Fruit fly (Drosophila melanogaster) whole organism, embryonic: ENCODE results near the gene CG7402.
A peak's percentile ranks its signal among the peaks of the same experiment; 100 is the strongest.

Source experiments
- Ada2b ChIP-seq: fragments of 200-800 bp; sonication (Bioruptor generic); IDR thresholded peaks from 2 replicates; pipeline ENCODE4 v1.3.6; 2022; ENCODE audit warnings: missing biosample characterization, missing genetic modification characterization
- B-H2 ChIP-seq: fragments of 200-800 bp; sonication (Bioruptor generic); optimal IDR thresholded peaks from 2 replicates; lab custom pipeline; 2018; ENCODE audit warnings: missing biosample characterization, mild to moderate bottlenecking, missing genetic modification characterization
- Bdp1 ChIP-seq: fragments of 200-800 bp; sonication (Bioruptor generic); optimal IDR thresholded peaks from 3 replicates; lab custom pipeline; 2016; ENCODE audit warnings: missing biosample characterization, missing genetic modification characterization
- CG11695 ChIP-seq: fragments of 200-800 bp; sonication (Bioruptor generic); IDR thresholded peaks from 3 replicates; pipeline ENCODE4 v1.3.6; 2022; ENCODE audit warnings: missing biosample characterization, missing genetic modification characterization
- CG14014 ChIP-seq: fragments of 200-800 bp; sonication (Bioruptor generic); IDR thresholded peaks from 2 replicates; pipeline ENCODE4 v1.3.6; 2022; ENCODE audit warnings: missing biosample characterization, missing genetic modification characterization
- CG14667 ChIP-seq: fragments of 200-800 bp; sonication (Bioruptor generic); IDR thresholded peaks from 2 replicates; pipeline ENCODE4 v1.3.6; 2022; ENCODE audit warnings: missing biosample characterization, missing genetic modification characterization
- CG17328 ChIP-seq: fragments of 200-800 bp; sonication (Bioruptor generic); IDR thresholded peaks from 2 replicates; pipeline ENCODE4 v1.3.6; 2022; ENCODE audit warnings: missing biosample characterization, missing genetic modification characterization
- CG17912 ChIP-seq: fragments of 200-800 bp; sonication (Bioruptor generic); optimal IDR thresholded peaks from 2 replicates; lab custom pipeline; 2018; ENCODE audit warnings: missing biosample characterization, mild to moderate bottlenecking, missing genetic modification characterization
- CG18011 ChIP-seq: fragments of 200-800 bp; sonication (Bioruptor generic); optimal IDR thresholded peaks from 2 replicates; lab custom pipeline; 2017; ENCODE audit warnings: missing biosample characterization, missing genetic modification characterization, mild to moderate bottlenecking, moderate library complexity, missing genotype
- CG2129 ChIP-seq: fragments of 200-800 bp; sonication (Bioruptor generic); IDR thresholded peaks from 2 replicates; pipeline ENCODE4 v1.3.6; 2022; ENCODE audit warnings: missing biosample characterization, missing genetic modification characterization; ENCODE audit not compliant: partially characterized antibody
- CG2889 ChIP-seq: fragments of 200-800 bp; sonication (Bioruptor generic); IDR thresholded peaks from 3 replicates; pipeline ENCODE4 v1.3.6; 2022; ENCODE audit warnings: missing biosample characterization, missing genetic modification characterization
- CG30020 ChIP-seq: fragments of 200-800 bp; optimal IDR thresholded peaks from 2 replicates; lab custom pipeline; 2019; ENCODE audit warnings: missing biosample characterization, mild to moderate bottlenecking, missing genetic modification characterization, moderate library complexity
- CG31441 ChIP-seq: fragments of 200-800 bp; sonication (Bioruptor generic); IDR thresholded peaks from 2 replicates; pipeline ENCODE4 v1.3.6; 2022; ENCODE audit warnings: missing biosample characterization, missing genetic modification characterization
- CG3163 ChIP-seq: fragments of 200-800 bp; sonication (Bioruptor generic); optimal IDR thresholded peaks from 3 replicates; lab custom pipeline; 2016; ENCODE audit warnings: missing biosample characterization, missing genetic modification characterization
- CG3995 ChIP-seq: fragments of 200-800 bp; sonication (Bioruptor generic); optimal IDR thresholded peaks from 3 replicates; lab custom pipeline; 2016; ENCODE audit warnings: missing biosample characterization, missing genetic modification characterization
- CG4424 ChIP-seq: fragments of 200-800 bp; sonication (Bioruptor generic); optimal IDR thresholded peaks from 3 replicates; lab custom pipeline; 2016; ENCODE audit warnings: missing biosample characterization, missing genetic modification characterization
- CG4617 ChIP-seq: fragments of 200-800 bp; sonication (Bioruptor generic); optimal IDR thresholded peaks from 3 replicates; lab custom pipeline; 2016; ENCODE audit warnings: missing biosample characterization, missing genetic modification characterization, borderline replicate concordance
- CG4730 ChIP-seq: fragments of 200-800 bp; sonication (Bioruptor generic); IDR thresholded peaks from 2 replicates; pipeline ENCODE4 v1.3.6; 2022; ENCODE audit warnings: missing biosample characterization, missing genetic modification characterization
- CG7357 ChIP-seq: fragments of 200-800 bp; sonication (Bioruptor generic); IDR thresholded peaks from 3 replicates; pipeline ENCODE4 v1.3.6; 2022; ENCODE audit warnings: missing biosample characterization, missing genetic modification characterization
- CG8290 ChIP-seq, 3 experiments: fragments of 200-800 bp; sonication (Bioruptor generic); optimal IDR thresholded peaks; 2 replicates each; lab custom pipeline; 2016 to 2019; ENCODE audit warnings: missing biosample characterization in 3 of 3, missing genetic modification characterization in 3 of 3, mild to moderate bottlenecking in 2 of 3, moderate library complexity in 1 of 3
- CG9797 ChIP-seq: fragments of 200-800 bp; sonication (Bioruptor generic); optimal IDR thresholded peaks from 3 replicates; lab custom pipeline; 2018; ENCODE audit warnings: missing biosample characterization, mild to moderate bottlenecking, missing genetic modification characterization
- Deaf1 ChIP-seq: fragments of 200-800 bp; optimal IDR thresholded peaks from 3 replicates; lab custom pipeline; 2019; ENCODE audit warnings: missing biosample characterization, mild to moderate bottlenecking, missing genetic modification characterization, moderate library complexity
- Dip2 ChIP-seq: fragments of 200-800 bp; sonication (Bioruptor generic); IDR thresholded peaks from 2 replicates; pipeline ENCODE4 v1.3.6; 2022; ENCODE audit warnings: missing biosample characterization, missing genetic modification characterization
- Dref ChIP-seq: fragments of 200-800 bp; sonication (Bioruptor generic); IDR thresholded peaks from 2 replicates; pipeline ENCODE4 v1.3.6; 2022; ENCODE audit warnings: missing biosample characterization, missing genetic modification characterization
- Fer1 ChIP-seq: fragments of 200-800 bp; sonication (Bioruptor generic); optimal IDR thresholded peaks from 2 replicates; lab custom pipeline; 2017; ENCODE audit warnings: missing biosample characterization, mild to moderate bottlenecking, missing genetic modification characterization
- Gsc ChIP-seq: fragments of 200-800 bp; sonication (Bioruptor generic); IDR thresholded peaks from 2 replicates; pipeline ENCODE4 v1.3.6; 2022; ENCODE audit warnings: missing biosample characterization, missing genetic modification characterization
- Gug ChIP-seq: fragments of 200-800 bp; sonication (Bioruptor generic); IDR thresholded peaks from 4 replicates; pipeline ENCODE4 v1.3.6; 2022; ENCODE audit warnings: missing biosample characterization, missing genetic modification characterization
- Hmx ChIP-seq: fragments of 200-800 bp; sonication (Bioruptor generic); optimal IDR thresholded peaks from 2 replicates; lab custom pipeline; 2016; ENCODE audit warnings: missing biosample characterization, missing genetic modification characterization
- MESR4 ChIP-seq: fragments of 200-800 bp; sonication (Bioruptor generic); optimal IDR thresholded peaks from 2 replicates; lab custom pipeline; 2018; ENCODE audit warnings: missing biosample characterization, mild to moderate bottlenecking, missing genetic modification characterization, moderate library complexity
- Nf-YA ChIP-seq: fragments of 200-800 bp; sonication (Bioruptor generic); IDR thresholded peaks from 2 replicates; pipeline ENCODE4 v1.3.6; 2022; ENCODE audit warnings: missing biosample characterization, missing genetic modification characterization
- abd-A ChIP-seq: fragments of 200-800 bp; sonication (Bioruptor generic); optimal IDR thresholded peaks from 3 replicates; lab custom pipeline; 2019; ENCODE audit warnings: missing biosample characterization, mild to moderate bottlenecking, missing genetic modification characterization, moderate library complexity
- bigmax ChIP-seq: fragments of 200-800 bp; sonication (Bioruptor generic); optimal IDR thresholded peaks from 2 replicates; lab custom pipeline; 2018; ENCODE audit warnings: missing biosample characterization, mild to moderate bottlenecking, missing genetic modification characterization
- da ChIP-seq: fragments of 200-800 bp; sonication (Bioruptor generic); optimal IDR thresholded peaks from 2 replicates; lab custom pipeline; 2016; ENCODE audit warnings: missing biosample characterization, missing genetic modification characterization
- dysf ChIP-seq: fragments of 200-800 bp; sonication (Bioruptor generic); IDR thresholded peaks from 3 replicates; pipeline ENCODE4 v1.3.6; 2022; ENCODE audit warnings: missing biosample characterization, missing genetic modification characterization
- esg ChIP-seq: fragments of 200-800 bp; sonication (Bioruptor generic); conservative IDR thresholded peaks from 2 replicates; pipeline ENCODE4 v1.3.6; 2022; ENCODE audit warnings: missing biosample characterization, missing genetic modification characterization
- grau ChIP-seq: fragments of 200-800 bp; optimal IDR thresholded peaks from 3 replicates; lab custom pipeline; 2019; ENCODE audit warnings: missing biosample characterization, mild to moderate bottlenecking, missing genetic modification characterization, moderate library complexity
- ind ChIP-seq: fragments of 200-800 bp; sonication (Bioruptor generic); optimal IDR thresholded peaks from 3 replicates; lab custom pipeline; 2016; ENCODE audit warnings: missing biosample characterization, missing genetic modification characterization
- kni ChIP-seq: fragments of 200-800 bp; sonication (Bioruptor generic); optimal IDR thresholded peaks from 3 replicates; lab custom pipeline; 2017; ENCODE audit warnings: mild to moderate bottlenecking, missing biosample characterization, missing genetic modification reagents, missing genetic modification characterization
- lov ChIP-seq, 2 experiments: fragments of 200-800 bp in 1 of 2; fragments of >200 bp in 1 of 2; sonication (Bioruptor generic) in 1 of 2; IDR thresholded peaks in 1 of 2; optimal IDR thresholded peaks in 1 of 2; 2 replicates in 1 of 2; 3 replicates in 1 of 2; pipeline versions ENCODE4 v1.3.6 to Lab custom; 2017 to 2022; ENCODE audit warnings: missing biosample characterization in 1 of 2, missing genetic modification characterization in 1 of 2
- mam ChIP-seq: fragments of 200-800 bp; sonication (Bioruptor generic); optimal IDR thresholded peaks from 3 replicates; lab custom pipeline; 2016; ENCODE audit warnings: missing biosample characterization, missing genetic modification characterization
- nerfin-1 ChIP-seq: fragments of 200-800 bp; sonication (Bioruptor generic); optimal IDR thresholded peaks from 3 replicates; lab custom pipeline; 2019; ENCODE audit warnings: missing biosample characterization, mild to moderate bottlenecking, missing genetic modification characterization, moderate library complexity
- oc ChIP-seq: fragments of 200-800 bp; sonication (Bioruptor generic); optimal IDR thresholded peaks from 2 replicates; lab custom pipeline; 2018; ENCODE audit warnings: missing biosample characterization, mild to moderate bottlenecking, missing genetic modification characterization, moderate library complexity
- rib ChIP-seq: fragments of 200-800 bp; sonication (Bioruptor generic); IDR thresholded peaks from 2 replicates; pipeline ENCODE4 v1.3.6; 2022; ENCODE audit warnings: missing biosample characterization, missing genetic modification characterization
- sd ChIP-seq: fragments of 200-800 bp; sonication (Bioruptor generic); optimal IDR thresholded peaks from 3 replicates; lab custom pipeline; 2018; ENCODE audit warnings: missing biosample characterization, mild to moderate bottlenecking, missing genetic modification characterization, moderate library complexity
- stwl ChIP-seq: fragments of 200-800 bp; sonication (Bioruptor generic); optimal IDR thresholded peaks from 3 replicates; lab custom pipeline; 2018; ENCODE audit warnings: missing biosample characterization, mild to moderate bottlenecking, missing genetic modification characterization, moderate library complexity
- sug ChIP-seq: fragments of 200-800 bp; optimal IDR thresholded peaks from 2 replicates; lab custom pipeline; 2019; ENCODE audit warnings: missing biosample characterization, mild to moderate bottlenecking, missing genetic modification characterization, moderate library complexity
- unpg ChIP-seq: fragments of 200-800 bp; sonication (Bioruptor generic); optimal IDR thresholded peaks from 3 replicates; lab custom pipeline; 2018; ENCODE audit warnings: missing biosample characterization, mild to moderate bottlenecking, missing genetic modification characterization, moderate library complexity
- zen2 ChIP-seq: fragments of 200-800 bp; sonication (Bioruptor generic); IDR thresholded peaks from 3 replicates; pipeline ENCODE4 v1.3.6; 2022; ENCODE audit warnings: missing biosample characterization, missing genetic modification characterization; ENCODE audit not compliant: partially characterized antibody

Gene CG7402

dm6 chr3L:17887393-17887792 is at the start of gene CG7402:
CG7402 (plus strand) TSS chr3L:17887705.
- TF ChIP-seq Gug (GFP tag; lab: Robert Waterston, UW) (no peak), CG7357 (GFP tag; lab: Robert Waterston, UW) (0 out of 3 replicates have a peak, but pooled peaks have one; percentile 15), CG18011 (peak; percentile 89)

DNA sequence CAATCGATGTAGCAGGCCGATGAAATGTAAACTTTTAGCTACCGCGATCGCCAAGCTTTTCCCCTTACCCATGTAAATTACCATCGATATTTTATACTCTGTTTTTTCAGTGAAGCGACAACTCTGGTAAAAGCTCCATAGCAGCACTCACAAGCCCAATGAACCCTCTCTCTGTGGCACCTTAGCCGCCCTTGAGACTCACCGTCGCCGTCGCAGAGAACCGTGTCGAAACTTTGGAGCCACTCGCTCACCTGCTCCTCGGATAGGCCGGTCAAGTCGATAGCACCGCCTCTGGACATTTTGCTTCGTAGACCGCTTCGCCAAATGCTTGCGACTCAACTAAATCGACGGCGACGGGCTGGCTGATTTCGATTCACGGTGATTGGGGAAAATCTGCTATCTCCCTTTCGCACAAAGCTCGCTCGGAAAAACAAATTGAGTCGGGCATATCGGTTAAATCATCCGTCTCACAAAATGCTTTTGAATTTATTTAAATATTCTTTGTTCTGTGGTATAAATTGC is 46.4 kb upstream of the CG7402 start, which contains the start of gene CG5577:
Gene CG5577 (minus strand): TSS at position 343 of the 522 bp plus-strand sequence.
- no peak for TF ChIP-seq esg (GFP tag; lab: Robert Waterston, UW)
- peak; percentile 65 for TF ChIP-seq zen2 (GFP tag; lab: Robert Waterston, UW)
- no peak for TF ChIP-seq grau (tag; lab: Kevin White, UChicago)
- peak; percentile 22 for TF ChIP-seq mam
- TF ChIP-seq unpg, result no peak
- no peak for TF ChIP-seq CG8290 (GFP tag; optimal IDR thresholded peaks at IDR 0.05; lab: Kevin White, UChicago)
- TF ChIP-seq CG8290 (tag; optimal IDR thresholded peaks at IDR 0.05; lab: Kevin White, UChicago), result peak in 1 of 2 experiments; percentile 72
- TF ChIP-seq CG4424 (GFP tag; lab: Kevin White, UChicago), result no peak
- no peak for TF ChIP-seq CG4617 (GFP tag; lab: Kevin White, UChicago)
- peak; percentile 75 for TF ChIP-seq CG3995 (GFP tag; lab: Kevin White, UChicago)
- TF ChIP-seq stwl (tag; lab: Kevin White, UChicago), result peak; percentile 8
- TF ChIP-seq sd (tag; lab: Kevin White, UChicago), result no peak
- TF ChIP-seq CG2129 (GFP tag; lab: Robert Waterston, UW), result no peak
- peak; percentile 31 for TF ChIP-seq B-H2
- no peak for TF ChIP-seq Bdp1
- TF ChIP-seq CG14014 (GFP tag; lab: Robert Waterston, UW), result peak; percentile 32; the same call in 1 of the 2 replicates
- no peak for TF ChIP-seq CG30020 (tag; lab: Kevin White, UChicago)
- peak; percentile 25; the same call in 1 of the 2 replicates for TF ChIP-seq Ada2b (GFP tag; lab: Robert Waterston, UW)
- TF ChIP-seq Nf-YA (GFP tag; lab: Robert Waterston, UW), result no peak
- no peak for TF ChIP-seq ind (GFP tag; lab: Kevin White, UChicago)
- TF ChIP-seq Deaf1 (tag; lab: Kevin White, UChicago), result peak; percentile 78
- no peak for TF ChIP-seq CG14667 (GFP tag; lab: Robert Waterston, UW)
- no peak for TF ChIP-seq kni (GFP tag; lab: Kevin White, UChicago)
- TF ChIP-seq dysf (GFP tag; lab: Robert Waterston, UW), result 0 out of 3 replicates have a peak, but pooled peaks have one; percentile 12
- TF ChIP-seq CG9797 (GFP tag; lab: Kevin White, UChicago), result no peak
- TF ChIP-seq Hmx (GFP tag; lab: Kevin White, UChicago), result no peak
- TF ChIP-seq sug, result peak; percentile 74
- TF ChIP-seq lov (optimal IDR thresholded peaks at IDR 0.05; lab: Kevin White, UChicago), result no peak
- TF ChIP-seq lov (GFP tag; IDR thresholded peaks at IDR 0.05; lab: Robert Waterston, UW), result 0 out of 3 replicates have a peak, but pooled peaks have one; percentile 9
- TF ChIP-seq CG11695, result no peak
- no peak for TF ChIP-seq CG17912 (GFP tag; lab: Kevin White, UChicago)
- no peak for TF ChIP-seq bigmax (GFP tag; lab: Kevin White, UChicago)
- TF ChIP-seq nerfin-1, result no peak
- peak; percentile 59; the same call in 1 of the 2 replicates for TF ChIP-seq rib (GFP tag; lab: Robert Waterston, UW)
- TF ChIP-seq CG3163, result peak; percentile 14
- TF ChIP-seq Dip2 (GFP tag; lab: Robert Waterston, UW), result no peak
- TF ChIP-seq CG4730 (GFP tag; lab: Robert Waterston, UW), result no peak
- no peak for TF ChIP-seq CG17328
- TF ChIP-seq abd-A (tag; lab: Kevin White, UChicago), result no peak
- no peak for TF ChIP-seq Fer1 (GFP tag; lab: Kevin White, UChicago)
- TF ChIP-seq Dref, result peak; percentile 57
- TF ChIP-seq da (GFP tag; lab: Kevin White, UChicago), result no peak
- TF ChIP-seq MESR4 (GFP tag; lab: Kevin White, UChicago), result no peak
- no peak for TF ChIP-seq oc (tag; lab: Kevin White, UChicago)
- TF ChIP-seq CG31441, result no peak
- TF ChIP-seq Gsc (GFP tag; lab: Robert Waterston, UW), result no peak
- TF ChIP-seq CG2889 (GFP tag; lab: Robert Waterston, UW), result no peak
